Worm (Caenorhabditis elegans): ENCODE data around the gene phf-15.

- TF ChIP-seq ztf-29 (GFP tag; IDR thresholded peaks at IDR 0.05) (no peak), ztf-23 (GFP tag; IDR thresholded peaks at IDR 0.05) (no peak), klf-2 (GFP tag; conservative IDR thresholded peaks at IDR 0.05) (no peak), med-1 (GFP tag; optimal IDR thresholded peaks at IDR 0.05; ENCODE audit: insufficient read depth) (no peak), T22C8.4 (GFP tag; IDR thresholded peaks at IDR 0.05) (no peak), flt-1 (GFP tag; IDR thresholded peaks at IDR 0.05) (no peak), tab-1 (GFP tag; IDR thresholded peaks at IDR 0.05) (no peak), ref-1 (GFP tag; conservative IDR thresholded peaks at IDR 0.05) (no peak)
Measured at ce11 chrIII:3321145-3321544, 1.5 kb upstream of the phf-15 start, which contains the start of gene Y53G8AR.9.
